Worm (Caenorhabditis elegans) whole organism, late embryonic: ENCODE data around the gene pks-1.

ENCODE experiments used
- K02D7.2 ChIP-seq: sonication (generic microtip); optimal IDR thresholded peaks from 2 replicates; lab custom pipeline; 2017; ENCODE audit warnings: mild to moderate bottlenecking, missing genetic modification characterization, missing compliant biosample characterization
- K09A11.1 ChIP-seq: sonication (generic microtip); optimal IDR thresholded peaks from 2 replicates; lab custom pipeline; 2017; ENCODE audit warnings: antibody characterized with exemption, mild to moderate bottlenecking, missing genetic modification characterization, missing compliant biosample characterization; ENCODE audit not compliant: insufficient read depth
- T23F11.4 ChIP-seq: fragments of 200-800 bp; sonication (Bioruptor generic); optimal IDR thresholded peaks from 2 replicates; lab custom pipeline; 2018; ENCODE audit warnings: mild to moderate bottlenecking, missing genetic modification characterization, missing compliant biosample characterization
- Y22D7AL.16 ChIP-seq: sonication (generic microtip); optimal IDR thresholded peaks from 2 replicates; lab custom pipeline; 2016; ENCODE audit warnings: missing genetic modification characterization, missing compliant biosample characterization
- ama-1 ChIP-seq: fragments of 150-350 bp; optimal IDR thresholded peaks from 2 replicates; lab custom pipeline; 2014
- ceh-14 ChIP-seq: sonication (generic microtip); optimal IDR thresholded peaks from 2 replicates; lab custom pipeline; 2016; ENCODE audit warnings: missing genotype, missing genetic modification characterization, missing compliant biosample characterization
- ceh-18 ChIP-seq: sonication (generic microtip); optimal IDR thresholded peaks from 2 replicates; lab custom pipeline; 2016; ENCODE audit warnings: missing genetic modification characterization, missing compliant biosample characterization
- ceh-19 ChIP-seq: fragments of 200-800 bp; sonication (Bioruptor generic); optimal IDR thresholded peaks from 2 replicates; lab custom pipeline; 2018; ENCODE audit warnings: mild to moderate bottlenecking, missing genetic modification characterization, missing compliant biosample characterization
- ceh-22 ChIP-seq: sonication (generic microtip); optimal IDR thresholded peaks from 2 replicates; lab custom pipeline; 2017; ENCODE audit warnings: missing biosample characterization, missing genetic modification characterization
- ceh-30 ChIP-seq: fragments of 150-350 bp; optimal IDR thresholded peaks from 2 replicates; lab custom pipeline; 2014; ENCODE audit warnings: missing biosample characterization, missing genetic modification characterization
- ceh-31 ChIP-seq: sonication (generic microtip); optimal IDR thresholded peaks from 2 replicates; lab custom pipeline; 2016; ENCODE audit warnings: missing genetic modification characterization, missing compliant biosample characterization
- ceh-34 ChIP-seq: sonication (generic microtip); optimal IDR thresholded peaks from 2 replicates; lab custom pipeline; 2016; ENCODE audit warnings: mild to moderate bottlenecking, missing genetic modification characterization, missing compliant biosample characterization
- ceh-45 ChIP-seq: fragments of 200-800 bp; sonication (Bioruptor generic); IDR thresholded peaks from 2 replicates; pipeline ENCODE4 v1.3.6; 2022; ENCODE audit warnings: missing genetic modification reagents, missing genetic modification characterization, missing compliant biosample characterization
- ceh-48 ChIP-seq: sonication (generic microtip); optimal IDR thresholded peaks from 2 replicates; lab custom pipeline; 2016; ENCODE audit warnings: missing genetic modification characterization, inconsistent platforms, missing compliant biosample characterization
- ceh-9 ChIP-seq: sonication (generic microtip); optimal IDR thresholded peaks from 2 replicates; lab custom pipeline; 2016; ENCODE audit warnings: mild to moderate bottlenecking, missing genetic modification characterization, inconsistent platforms, missing compliant biosample characterization
- che-1 ChIP-seq: sonication (generic microtip); optimal IDR thresholded peaks from 2 replicates; lab custom pipeline; 2016; ENCODE audit warnings: mild to moderate bottlenecking, missing genetic modification characterization, missing compliant biosample characterization
- dmd-4 ChIP-seq: sonication (generic microtip); optimal IDR thresholded peaks from 2 replicates; lab custom pipeline; 2016; ENCODE audit warnings: borderline replicate concordance, missing genetic modification characterization, missing compliant biosample characterization
- dve-1 ChIP-seq: sonication (generic microtip); optimal IDR thresholded peaks from 2 replicates; lab custom pipeline; 2017; ENCODE audit warnings: antibody characterized with exemption, mild to moderate bottlenecking, missing genetic modification characterization, missing compliant biosample characterization
- elt-2 ChIP-seq: sonication (generic microtip); optimal IDR thresholded peaks from 2 replicates; lab custom pipeline; 2016; ENCODE audit warnings: missing genetic modification reagents, missing genetic modification characterization, missing compliant biosample characterization
- elt-4 ChIP-seq: sonication (generic microtip); optimal IDR thresholded peaks from 2 replicates; lab custom pipeline; 2016; ENCODE audit warnings: missing genetic modification characterization, missing compliant biosample characterization
- eyg-1 ChIP-seq: sonication (generic microtip); optimal IDR thresholded peaks from 2 replicates; lab custom pipeline; 2016; ENCODE audit warnings: missing genotype, missing genetic modification characterization, missing compliant biosample characterization
- fkh-10 ChIP-seq: fragments of 150-350 bp; optimal IDR thresholded peaks from 2 replicates; lab custom pipeline; 2014; ENCODE audit warnings: missing biosample characterization, missing genetic modification reagents, missing genetic modification characterization
- hlh-8 ChIP-seq: sonication (generic microtip); optimal IDR thresholded peaks from 2 replicates; lab custom pipeline; 2016; ENCODE audit warnings: missing genotype, missing genetic modification characterization, missing compliant biosample characterization
- lim-6 ChIP-seq: sonication (generic microtip); optimal IDR thresholded peaks from 2 replicates; lab custom pipeline; 2016; ENCODE audit warnings: missing genetic modification characterization, missing compliant biosample characterization
- lin-11 ChIP-seq: fragments of 200-800 bp; sonication (Bioruptor generic); optimal IDR thresholded peaks from 2 replicates; lab custom pipeline; 2018; ENCODE audit warnings: mild to moderate bottlenecking, missing genetic modification characterization, missing compliant biosample characterization
- madf-2 ChIP-seq: sonication (generic microtip); optimal IDR thresholded peaks from 2 replicates; lab custom pipeline; 2017; ENCODE audit warnings: missing genetic modification characterization, missing compliant biosample characterization
- mec-3 ChIP-seq: sonication (generic microtip); optimal IDR thresholded peaks from 2 replicates; lab custom pipeline; 2016; ENCODE audit warnings: borderline replicate concordance, missing genetic modification characterization, missing compliant biosample characterization
- nhr-11 ChIP-seq: fragments of 150-350 bp; optimal IDR thresholded peaks from 2 replicates; lab custom pipeline; 2014; ENCODE audit warnings: missing biosample characterization, missing genetic modification characterization
- odd-2 ChIP-seq: sonication (generic microtip); optimal IDR thresholded peaks from 2 replicates; lab custom pipeline; 2017; ENCODE audit warnings: antibody characterized with exemption, mild to moderate bottlenecking, missing genetic modification characterization, missing compliant biosample characterization
- pag-3 ChIP-seq: sonication (generic microtip); optimal IDR thresholded peaks from 2 replicates; lab custom pipeline; 2016; ENCODE audit warnings: missing compliant biosample characterization, missing genetic modification characterization, borderline replicate concordance
- pat-9 ChIP-seq: fragments of 200-800 bp; sonication (Bioruptor generic); optimal IDR thresholded peaks from 2 replicates; lab custom pipeline; 2018; ENCODE audit warnings: mild to moderate bottlenecking, missing genetic modification characterization, moderate library complexity, missing compliant biosample characterization
- pax-1 ChIP-seq: fragments of 150-350 bp; optimal IDR thresholded peaks from 2 replicates; lab custom pipeline; 2014; ENCODE audit warnings: missing biosample characterization, missing genetic modification characterization
- pha-2 ChIP-seq: sonication (generic microtip); optimal IDR thresholded peaks from 2 replicates; lab custom pipeline; 2017; ENCODE audit warnings: mild to moderate bottlenecking, missing genetic modification characterization, missing compliant biosample characterization
- pha-4 ChIP-seq: fragments of 150-350 bp; optimal IDR thresholded peaks from 2 replicates; lab custom pipeline; 2018; ENCODE audit warnings: missing biosample characterization, missing genetic modification reagents, missing genetic modification characterization
- sdc-2 ChIP-seq: sonication (generic microtip); optimal IDR thresholded peaks from 2 replicates; lab custom pipeline; 2016; ENCODE audit warnings: missing genotype, missing genetic modification characterization, missing compliant biosample characterization
- sox-2 ChIP-seq: fragments of 200-800 bp; sonication (Bioruptor generic); IDR thresholded peaks from 2 replicates; pipeline ENCODE4 v1.3.6; 2022; ENCODE audit warnings: missing genetic modification reagents, missing genetic modification characterization, missing compliant biosample characterization
- sox-4 ChIP-seq: sonication (generic microtip); optimal IDR thresholded peaks from 2 replicates; lab custom pipeline; 2017; ENCODE audit warnings: mild to moderate bottlenecking, missing genetic modification characterization, inconsistent platforms, missing compliant biosample characterization
- syd-9 ChIP-seq: sonication (generic microtip); optimal IDR thresholded peaks from 2 replicates; lab custom pipeline; 2016; ENCODE audit warnings: mild to moderate bottlenecking, missing genetic modification characterization, moderate library complexity, missing compliant biosample characterization
- tbx-2 ChIP-seq: sonication (generic microtip); optimal IDR thresholded peaks from 2 replicates; lab custom pipeline; 2016; ENCODE audit warnings: missing genetic modification characterization, missing compliant biosample characterization
- ttx-3 ChIP-seq: sonication (generic microtip); optimal IDR thresholded peaks from 2 replicates; lab custom pipeline; 2016; ENCODE audit warnings: missing genetic modification reagents, missing genetic modification characterization, missing compliant biosample characterization
- unc-3 ChIP-seq, 2 experiments: fragments of 200-800 bp in 1 of 2; sonication (Bioruptor generic) in 1 of 2; sonication (generic microtip) in 1 of 2; conservative IDR thresholded peaks in 1 of 2; optimal IDR thresholded peaks in 1 of 2; 2 replicates each; pipeline versions ENCODE4 v1.3.6 to Lab custom; 2016 to 2022; ENCODE audit warnings: missing compliant biosample characterization in 2 of 2, missing genetic modification characterization in 2 of 2, missing genetic modification reagents in 1 of 2
- unc-42 ChIP-seq: sonication (generic microtip); optimal IDR thresholded peaks from 2 replicates; lab custom pipeline; 2016; ENCODE audit warnings: missing genotype, missing genetic modification characterization, missing compliant biosample characterization
- unc-55 ChIP-seq: sonication (generic microtip); optimal IDR thresholded peaks from 2 replicates; lab custom pipeline; 2017; ENCODE audit warnings: missing biosample characterization, missing genetic modification reagents, missing genetic modification characterization
- unc-86 ChIP-seq: sonication (generic microtip); optimal IDR thresholded peaks from 2 replicates; lab custom pipeline; 2016; ENCODE audit warnings: missing genetic modification characterization, missing compliant biosample characterization
- zip-5 ChIP-seq: sonication (generic microtip); optimal IDR thresholded peaks from 2 replicates; lab custom pipeline; 2016; ENCODE audit warnings: missing genetic modification characterization, missing compliant biosample characterization

pks-1 gene

ce11 chrX:5475164-5475576 is 61.6 kb downstream of the pks-1 start (continued):
- TF ChIP-seq pat-9 (no peak), hlh-8 (tag; lab: Kevin White, UChicago) (no peak), nhr-11 (no peak), sox-2 (no peak), sdc-2 (peak; percentile 83), ceh-9 (tag; lab: Kevin White, UChicago) (no peak), elt-4 (tag; lab: Kevin White, UChicago) (no peak), mec-3 (no peak), unc-86 (no peak), ceh-45 (GFP tag; lab: Robert Waterston, UW) (no peak), unc-55 (GFP tag; lab: Kevin White, UChicago) (peak; percentile 60), ceh-31 (tag; lab: Kevin White, UChicago) (peak; percentile 76), lim-6 (no peak), ama-1 (lab: Kevin White, UChicago) (no peak), ceh-30 (tag; lab: Kevin White, UChicago) (peak; percentile 22), ttx-3 (tag; lab: Kevin White, UChicago) (no peak), ceh-14 (tag; lab: Kevin White, UChicago) (no peak), elt-2 (peak; percentile 63), tbx-2 (peak; percentile 82), pha-4 (no peak), ceh-34 (tag; lab: Kevin White, UChicago) (peak; percentile 62), T23F11.4 (GFP tag; lab: Kevin White, UChicago) (no peak), syd-9 (tag; lab: Kevin White, UChicago) (peak; percentile 15), dve-1 (tag; lab: Kevin White, UChicago) (peak; percentile 50), che-1 (tag; lab: Kevin White, UChicago) (no peak), ceh-22 (tag; lab: Kevin White, UChicago) (peak; percentile 91), sox-4 (tag; lab: Kevin White, UChicago) (no peak), unc-3 (GFP tag; conservative IDR thresholded peaks at IDR 0.05; lab: Robert Waterston, UW) (no peak), unc-3 (tag; optimal IDR thresholded peaks at IDR 0.05; lab: Kevin White, UChicago) (no peak), Y22D7AL.16 (tag; lab: Kevin White, UChicago) (no peak), pag-3 (tag; lab: Kevin White, UChicago) (no peak), ceh-19 (GFP tag; lab: Kevin White, UChicago) (peak; percentile 61), zip-5 (tag; lab: Kevin White, UChicago) (no peak), K09A11.1 (no peak), odd-2 (tag; lab: Kevin White, UChicago) (no peak), ceh-48 (tag; lab: Kevin White, UChicago) (no peak), dmd-4 (no peak), madf-2 (tag; lab: Kevin White, UChicago) (no peak), eyg-1 (tag; lab: Kevin White, UChicago) (peak; percentile 34), pha-2 (tag; lab: Kevin White, UChicago) (peak; percentile 14), pax-1 (tag; lab: Kevin White, UChicago) (peak; percentile 78), fkh-10 (GFP tag; lab: Kevin White, UChicago) (no peak), ceh-18 (tag; lab: Kevin White, UChicago) (peak; percentile 70), lin-11 (tag; lab: Kevin White, UChicago) (no peak), unc-42 (tag; lab: Kevin White, UChicago) (no peak), K02D7.2 (tag; lab: Kevin White, UChicago) (no peak)
